Worm (Caenorhabditis elegans): ENCODE measurements around the gene F52H2.1.

The F52H2.1 gene

DNA sequence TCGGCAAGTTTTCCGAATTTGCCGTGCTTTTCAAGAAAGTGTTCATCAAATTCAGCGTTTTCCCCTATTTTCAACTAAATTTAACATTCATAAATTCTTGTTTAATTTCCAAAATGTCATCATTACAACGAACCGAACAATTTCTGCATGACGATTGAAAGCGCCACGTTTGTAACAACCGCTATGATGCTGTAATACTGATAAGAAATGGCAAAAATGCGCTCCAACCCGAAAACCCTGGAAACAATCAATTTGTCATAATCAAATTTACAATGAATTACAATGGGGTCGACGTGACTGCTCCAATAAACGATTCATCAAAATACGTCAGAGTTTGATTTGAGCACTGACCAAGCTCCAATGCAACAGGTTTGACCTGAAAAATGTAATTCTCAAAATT, 28.3 kb upstream of the F52H2.1 start:
- TF ChIP-seq F23B12.7 (tag; optimal IDR thresholded peaks at IDR 0.05; ENCODE audit: insufficient read depth) (no peak), C17E4.6 (GFP tag; IDR thresholded peaks at IDR 0.05) (no peak), Y53F4B.3 (GFP tag; IDR thresholded peaks at IDR 0.05) (no peak), attf-6 (GFP tag; IDR thresholded peaks at IDR 0.05) (no peak), let-607 (tag; optimal IDR thresholded peaks at IDR 0.05) (peak in 1 of 2 experiments; percentile 7), bed-1 (GFP tag; IDR thresholded peaks at IDR 0.05) (no peak), dox-1 (GFP tag; IDR thresholded peaks at IDR 0.05) (0 out of 2 replicates have a peak, but pooled peaks have one; percentile 38), K11D2.4 (GFP tag; IDR thresholded peaks at IDR 0.05) (no peak), mcd-1 (GFP tag; IDR thresholded peaks at IDR 0.05) (no peak), nhr-80 (tag; optimal IDR thresholded peaks at IDR 0.05) (peak; percentile 75), hlh-12 (tag; optimal IDR thresholded peaks at IDR 0.05) (no peak)

DNA sequence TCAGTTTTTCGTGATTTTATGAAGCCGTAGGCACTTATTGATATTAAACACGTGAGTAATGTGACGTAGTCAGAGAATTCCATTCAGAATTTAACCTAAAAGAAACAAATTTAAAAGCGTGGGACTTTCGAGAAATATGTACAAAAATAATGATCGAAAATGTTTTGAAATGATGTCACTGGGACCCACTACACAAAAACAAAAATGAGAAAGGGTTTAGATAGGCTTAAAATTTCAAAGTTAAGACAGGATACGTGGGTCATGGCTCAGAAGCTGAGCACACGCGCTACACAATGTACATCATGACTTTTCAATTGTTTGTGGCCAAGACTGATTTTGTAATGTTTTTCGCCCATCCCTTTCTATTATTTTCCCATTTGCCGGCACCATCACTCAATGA, 24.0 kb upstream of the F52H2.1 start, which contains the start of gene smvt-1:
TSS of gene smvt-1 (minus strand) at position 101 of the 400 bp plus-strand sequence.
- no peak for TF ChIP-seq tlf-1 (GFP tag; optimal IDR thresholded peaks at IDR 0.05)
- no peak for TF ChIP-seq efl-1 (GFP tag; optimal IDR thresholded peaks at IDR 0.05)
- TF ChIP-seq ceh-91 (GFP tag; IDR thresholded peaks at IDR 0.05), result no peak
- TF ChIP-seq let-526 (GFP tag; IDR thresholded peaks at IDR 0.05), result no peak
- no peak for TF ChIP-seq hrde-1 (tag; optimal IDR thresholded peaks at IDR 0.05; ENCODE audit: borderline replicate concordance)

DNA sequence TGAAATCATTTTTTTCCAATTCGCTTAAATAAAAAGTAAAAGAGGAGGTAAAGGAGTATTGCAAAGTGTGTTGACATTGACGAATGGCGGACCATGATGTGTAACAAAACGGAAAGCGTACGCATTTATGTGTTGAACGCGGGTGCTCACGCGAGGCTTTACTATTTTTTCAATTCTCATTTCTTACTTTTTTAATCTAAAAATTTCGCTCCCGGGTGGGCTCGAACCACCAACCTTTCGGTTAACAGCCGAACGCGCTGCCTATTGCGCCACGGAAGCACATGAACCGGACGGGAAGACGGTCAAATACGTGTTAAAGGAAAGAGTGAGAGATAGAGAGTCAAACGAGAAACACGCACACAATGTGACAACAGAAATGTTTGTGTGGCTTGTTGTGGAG, 23.6 kb upstream of the F52H2.1 start:
- TF ChIP-seq tlf-1 (GFP tag; optimal IDR thresholded peaks at IDR 0.05), result peak; percentile 33
- peak; percentile 77 for TF ChIP-seq egl-44 (GFP tag; IDR thresholded peaks at IDR 0.05)
- TF ChIP-seq fkh-3 (tag; optimal IDR thresholded peaks at IDR 0.05), result peak; percentile 51
- peak; percentile 75 for TF ChIP-seq repo-1 (tag; optimal IDR thresholded peaks at IDR 0.05)
- TF ChIP-seq atf-7 (tag; optimal IDR thresholded peaks at IDR 0.05), result peak; percentile 55
- TF ChIP-seq ceh-27 (GFP tag; optimal IDR thresholded peaks at IDR 0.05), result peak; percentile 36
- no peak for TF ChIP-seq nfya-1 (tag; optimal IDR thresholded peaks at IDR 0.05; ENCODE audit: borderline replicate concordance, insufficient read depth)
- peak; percentile 88 for TF ChIP-seq die-1 (tag; optimal IDR thresholded peaks at IDR 0.05)
- TF ChIP-seq nfya-2 (GFP tag; IDR thresholded peaks at IDR 0.05), result no peak
- peak; percentile 35 for TF ChIP-seq nhr-80 (tag; optimal IDR thresholded peaks at IDR 0.05)
- peak; percentile 68 for TF ChIP-seq hrde-1 (tag; optimal IDR thresholded peaks at IDR 0.05; ENCODE audit: borderline replicate concordance)
- TF ChIP-seq hmg-1.2 (GFP tag; IDR thresholded peaks at IDR 0.05), result peak; percentile 74
- peak; percentile 63 for TF ChIP-seq mxl-1 (tag; optimal IDR thresholded peaks at IDR 0.05)
- TF ChIP-seq sea-2 (GFP tag; IDR thresholded peaks at IDR 0.05), result 0 out of 2 replicates have a peak, but pooled peaks have one; percentile 53
- no peak for TF ChIP-seq sptf-2 (GFP tag; optimal IDR thresholded peaks at IDR 0.05)
- TF ChIP-seq snpc-1.1 (tag; optimal IDR thresholded peaks at IDR 0.05; ENCODE audit: insufficient read depth), result peak; percentile 49
- TF ChIP-seq ztf-18 (tag; optimal IDR thresholded peaks at IDR 0.05), result peak; percentile 74
- peak; percentile 60 for TF ChIP-seq F52B5.7 (tag; optimal IDR thresholded peaks at IDR 0.05)
- peak; percentile 94 for TF ChIP-seq tbp1 (GFP tag; optimal IDR thresholded peaks at IDR 0.05)
- TF ChIP-seq snpc-4 (GFP tag; optimal IDR thresholded peaks at IDR 0.05), result peak; percentile 56
- TF ChIP-seq snpc-4 (tag; optimal IDR thresholded peaks at IDR 0.05), result peak in 3 of 4 experiments; percentile 62 to 77 (median 73)
- TF ChIP-seq aptf-3 (GFP tag; IDR thresholded peaks at IDR 0.05), result peak; percentile 43; the same call in 1 of the 2 replicates
- no peak for TF ChIP-seq lir-1 (GFP tag; conservative IDR thresholded peaks at IDR 0.05)
- TF ChIP-seq mes-4 (tag; optimal IDR thresholded peaks at IDR 0.05), result peak; percentile 66
- peak; percentile 86 for TF ChIP-seq D2030.7 (GFP tag; IDR thresholded peaks at IDR 0.05)
- peak; percentile 36; the same call in 1 of the 2 replicates for TF ChIP-seq K11D2.4 (GFP tag; IDR thresholded peaks at IDR 0.05)
- TF ChIP-seq ztf-6 (GFP tag; IDR thresholded peaks at IDR 0.05), result 0 out of 2 replicates have a peak, but pooled peaks have one; percentile 20
- 0 out of 2 replicates have a peak, but pooled peaks have one; percentile 25 for TF ChIP-seq ceh-40 (GFP tag; IDR thresholded peaks at IDR 0.05)
- TF ChIP-seq dox-1 (GFP tag; IDR thresholded peaks at IDR 0.05), result peak; percentile 78
- TF ChIP-seq bed-2 (GFP tag; IDR thresholded peaks at IDR 0.05), result no peak
- TF ChIP-seq gei-17 (GFP tag; optimal IDR thresholded peaks at IDR 0.05), result peak; percentile 25
- peak; percentile 82 for TF ChIP-seq ZK185.1 (tag; optimal IDR thresholded peaks at IDR 0.05; ENCODE audit: poor library complexity, severe bottlenecking)
- peak; percentile 36 for TF ChIP-seq ztf-26 (tag; optimal IDR thresholded peaks at IDR 0.05)
- peak; percentile 45 for TF ChIP-seq F22D6.2 (tag; optimal IDR thresholded peaks at IDR 0.05)
